Fruit fly (Drosophila melanogaster) whole organism, embryonic: ENCODE results near the gene CG42299.
A peak's percentile ranks its signal among the peaks of the same experiment; 100 is the strongest.

Experiments
- Antp ChIP-seq: fragments of 200-800 bp; sonication (Bioruptor generic); optimal IDR thresholded peaks from 3 replicates; lab custom pipeline; 2016; ENCODE audit warnings: missing biosample characterization, missing genetic modification characterization
- Asciz ChIP-seq: fragments of 200-800 bp; sonication (Bioruptor generic); optimal IDR thresholded peaks from 2 replicates; lab custom pipeline; 2017; ENCODE audit warnings: missing biosample characterization, mild to moderate bottlenecking, missing genetic modification characterization, missing genetic modification reagents
- Atf3 ChIP-seq: fragments of 200-800 bp; sonication (Bioruptor generic); optimal IDR thresholded peaks from 3 replicates; lab custom pipeline; 2016; ENCODE audit warnings: missing biosample characterization, missing genetic modification characterization
- Atf6 ChIP-seq: fragments of 200-800 bp; sonication (Bioruptor generic); IDR thresholded peaks from 2 replicates; pipeline ENCODE4 v1.3.6; 2022; ENCODE audit warnings: missing biosample characterization, missing genetic modification characterization
- CG11695 ChIP-seq: fragments of 200-800 bp; sonication (Bioruptor generic); IDR thresholded peaks from 3 replicates; pipeline ENCODE4 v1.3.6; 2022; ENCODE audit warnings: missing biosample characterization, missing genetic modification characterization
- CG11696 ChIP-seq: fragments of 200-800 bp; sonication (Bioruptor generic); IDR thresholded peaks from 2 replicates; pipeline ENCODE4 v1.3.6; 2022; ENCODE audit warnings: missing biosample characterization, missing genetic modification characterization
- CG12219 ChIP-seq: fragments of 200-800 bp; sonication (Bioruptor generic); optimal IDR thresholded peaks from 3 replicates; lab custom pipeline; 2018; ENCODE audit warnings: missing biosample characterization, mild to moderate bottlenecking, missing genetic modification characterization
- CG12744 ChIP-seq: fragments of 200-800 bp; sonication (Bioruptor generic); optimal IDR thresholded peaks from 2 replicates; lab custom pipeline; 2016; ENCODE audit warnings: missing biosample characterization, missing genetic modification characterization
- CG13123 ChIP-seq: fragments of 200-800 bp; sonication (Bioruptor generic); optimal IDR thresholded peaks from 2 replicates; lab custom pipeline; 2016; ENCODE audit warnings: missing biosample characterization, missing genetic modification characterization
- CG13894 ChIP-seq: fragments of 200-800 bp; sonication (Bioruptor generic); optimal IDR thresholded peaks from 3 replicates; lab custom pipeline; 2018; ENCODE audit warnings: missing biosample characterization, mild to moderate bottlenecking, missing genetic modification characterization, moderate library complexity
- CG14050 ChIP-seq: fragments of 200-800 bp; sonication (Bioruptor generic); IDR thresholded peaks from 3 replicates; pipeline ENCODE4 v1.3.6; 2022; ENCODE audit warnings: missing biosample characterization, missing genetic modification characterization
- CG14441 ChIP-seq: fragments of 200-800 bp; sonication (Bioruptor generic); IDR thresholded peaks from 2 replicates; pipeline ENCODE4 v1.3.6; 2022; ENCODE audit warnings: missing biosample characterization, missing genetic modification characterization
- CG15601 ChIP-seq: fragments of 200-800 bp; sonication (Bioruptor generic); optimal IDR thresholded peaks from 3 replicates; lab custom pipeline; 2019; ENCODE audit warnings: missing biosample characterization, mild to moderate bottlenecking, missing genetic modification characterization, moderate library complexity
- CG1792 ChIP-seq: fragments of 200-800 bp; sonication (Bioruptor generic); optimal IDR thresholded peaks from 2 replicates; lab custom pipeline; 2016; ENCODE audit warnings: missing biosample characterization, missing genetic modification characterization
- CG18262 ChIP-seq: fragments of 200-800 bp; optimal IDR thresholded peaks from 3 replicates; lab custom pipeline; 2019; ENCODE audit warnings: missing biosample characterization, mild to moderate bottlenecking, missing genetic modification characterization, moderate library complexity
- CG2712 ChIP-seq: fragments of 200-800 bp; optimal IDR thresholded peaks from 3 replicates; lab custom pipeline; 2019; ENCODE audit warnings: missing biosample characterization, mild to moderate bottlenecking, missing genetic modification characterization, moderate library complexity
- CG3281 ChIP-seq: fragments of 200-800 bp; sonication (Bioruptor generic); optimal IDR thresholded peaks from 3 replicates; lab custom pipeline; 2017; ENCODE audit warnings: missing biosample characterization, mild to moderate bottlenecking, missing genetic modification characterization
- CG34422 ChIP-seq: fragments of 200-800 bp; sonication (Bioruptor generic); IDR thresholded peaks from 3 replicates; pipeline ENCODE4 v1.3.6; 2022; ENCODE audit warnings: missing biosample characterization, missing genetic modification characterization
- CG6791 ChIP-seq: fragments of 200-800 bp; sonication (Bioruptor generic); IDR thresholded peaks from 3 replicates; pipeline ENCODE4 v1.3.6; 2022; ENCODE audit warnings: missing biosample characterization, missing genetic modification characterization; ENCODE audit not compliant: partially characterized antibody
- CG6813 ChIP-seq: fragments of 200-800 bp; sonication (Bioruptor generic); optimal IDR thresholded peaks from 2 replicates; lab custom pipeline; 2017; ENCODE audit warnings: missing biosample characterization, missing genetic modification characterization, mild to moderate bottlenecking, moderate library complexity, missing genetic modification reagents
- CG7271 ChIP-seq: fragments of 200-800 bp; sonication (Bioruptor generic); optimal IDR thresholded peaks from 2 replicates; lab custom pipeline; 2018; ENCODE audit warnings: missing biosample characterization, mild to moderate bottlenecking, missing genetic modification characterization, moderate library complexity
- CG7987 ChIP-seq: fragments of 200-800 bp; sonication (Bioruptor generic); optimal IDR thresholded peaks from 2 replicates; lab custom pipeline; 2018; ENCODE audit warnings: missing biosample characterization, mild to moderate bottlenecking, missing genetic modification characterization, moderate library complexity
- CG9876 ChIP-seq: fragments of 200-800 bp; sonication (Bioruptor generic); optimal IDR thresholded peaks from 2 replicates; lab custom pipeline; 2016; ENCODE audit warnings: missing biosample characterization, missing genetic modification characterization
- CkIIα-i1 ChIP-seq: fragments of 200-800 bp; sonication (Bioruptor generic); IDR thresholded peaks from 2 replicates; pipeline ENCODE4 v1.3.6; 2022; ENCODE audit warnings: missing biosample characterization, missing genetic modification characterization
- Dp ChIP-seq: fragments of 200-800 bp; sonication (Bioruptor generic); optimal IDR thresholded peaks from 2 replicates; lab custom pipeline; 2018; ENCODE audit warnings: missing biosample characterization, mild to moderate bottlenecking, missing genetic modification characterization, moderate library complexity
- E2f2 ChIP-seq: fragments of 200-800 bp; sonication (Bioruptor generic); IDR thresholded peaks from 2 replicates; pipeline ENCODE4 v1.3.6; 2022; ENCODE audit warnings: missing biosample characterization, missing genetic modification characterization
- H15 ChIP-seq: fragments of 200-800 bp; sonication (Bioruptor generic); IDR thresholded peaks from 3 replicates; pipeline ENCODE4 v1.3.6; 2022; ENCODE audit warnings: missing biosample characterization, missing genetic modification characterization
- MBD-R2 ChIP-seq: fragments of 200-800 bp; sonication (Bioruptor generic); IDR thresholded peaks from 2 replicates; pipeline ENCODE4 v1.3.6; 2022; ENCODE audit warnings: missing biosample characterization, missing genetic modification characterization
- NC2β ChIP-seq: fragments of 200-800 bp; sonication (Bioruptor generic); optimal IDR thresholded peaks from 2 replicates; lab custom pipeline; 2016; ENCODE audit warnings: missing biosample characterization, missing genetic modification characterization
- Nf-YB ChIP-seq: fragments of 200-800 bp; sonication (Bioruptor generic); optimal IDR thresholded peaks from 3 replicates; lab custom pipeline; 2019; ENCODE audit warnings: missing biosample characterization, mild to moderate bottlenecking, missing genetic modification characterization, moderate library complexity
- Oli ChIP-seq: fragments of 200-800 bp; sonication (Bioruptor generic); optimal IDR thresholded peaks from 2 replicates; lab custom pipeline; 2018; ENCODE audit warnings: missing biosample characterization, mild to moderate bottlenecking, missing genetic modification characterization, moderate library complexity
- Sry-δ ChIP-seq: fragments of 200-800 bp; sonication (Bioruptor generic); optimal IDR thresholded peaks from 2 replicates; lab custom pipeline; 2016; ENCODE audit warnings: missing biosample characterization, missing genetic modification characterization
- Taf1 ChIP-seq: fragments of 200-800 bp; sonication (Bioruptor generic); IDR thresholded peaks from 2 replicates; pipeline ENCODE4 v1.3.6; 2022; ENCODE audit warnings: missing biosample characterization, missing genetic modification characterization
- ci ChIP-seq: fragments of 200-800 bp; sonication (Bioruptor generic); IDR thresholded peaks from 3 replicates; pipeline ENCODE4 v1.3.6; 2022; ENCODE audit warnings: missing biosample characterization, missing genetic modification characterization
- corto ChIP-seq: fragments of 200-800 bp; sonication (Bioruptor generic); optimal IDR thresholded peaks from 2 replicates; lab custom pipeline; 2016; ENCODE audit warnings: missing biosample characterization, mild to moderate bottlenecking, missing genetic modification characterization, moderate library complexity
- da ChIP-seq: fragments of 200-800 bp; sonication (Bioruptor generic); optimal IDR thresholded peaks from 2 replicates; lab custom pipeline; 2016; ENCODE audit warnings: missing biosample characterization, missing genetic modification characterization
- gem ChIP-seq: fragments of 200-800 bp; sonication (Bioruptor generic); optimal IDR thresholded peaks from 2 replicates; lab custom pipeline; 2019; ENCODE audit warnings: missing biosample characterization, mild to moderate bottlenecking, missing genetic modification characterization, moderate library complexity
- gsb-n ChIP-seq: fragments of 200-800 bp; sonication (Bioruptor generic); optimal IDR thresholded peaks from 3 replicates; lab custom pipeline; 2018; ENCODE audit warnings: missing biosample characterization, mild to moderate bottlenecking, missing genetic modification characterization
- ham ChIP-seq: fragments of 200-800 bp; sonication (Bioruptor generic); IDR thresholded peaks from 2 replicates; pipeline ENCODE4 v1.3.6; 2022; ENCODE audit warnings: missing biosample characterization, missing genetic modification characterization
- hkb ChIP-seq, 2 experiments: fragments of 200-800 bp in 1 of 2; fragments of >200 bp in 1 of 2; sonication (Bioruptor generic) in 1 of 2; IDR thresholded peaks in 1 of 2; optimal IDR thresholded peaks in 1 of 2; 2 replicates each; pipeline versions ENCODE4 v1.3.6 to Lab custom; 2017 to 2022; ENCODE audit warnings: missing biosample characterization in 1 of 2, missing genetic modification characterization in 1 of 2
- mld ChIP-seq: fragments of 200-800 bp; sonication (Bioruptor generic); IDR thresholded peaks from 3 replicates; pipeline ENCODE4 v1.3.6; 2022; ENCODE audit warnings: missing biosample characterization, missing genetic modification characterization; ENCODE audit not compliant: partially characterized antibody
- odd ChIP-seq: fragments of 200-800 bp; sonication (Bioruptor generic); optimal IDR thresholded peaks from 2 replicates; lab custom pipeline; 2017; ENCODE audit warnings: missing biosample characterization, mild to moderate bottlenecking, missing genetic modification characterization
- pho ChIP-seq: fragments of 200-800 bp; sonication (Bioruptor generic); optimal IDR thresholded peaks from 2 replicates; lab custom pipeline; 2016; ENCODE audit warnings: missing biosample characterization, missing genetic modification characterization
- row ChIP-seq: fragments of 200-800 bp; sonication (Bioruptor generic); IDR thresholded peaks from 3 replicates; pipeline ENCODE4 v1.3.6; 2022; ENCODE audit warnings: missing biosample characterization, missing genetic modification characterization
- scrt ChIP-seq: fragments of 200-800 bp; sonication (Bioruptor generic); optimal IDR thresholded peaks from 2 replicates; lab custom pipeline; 2018; ENCODE audit warnings: missing biosample characterization, mild to moderate bottlenecking, missing genetic modification characterization, moderate library complexity
- sens ChIP-seq: fragments of 200-800 bp; sonication (Bioruptor generic); peaks from one replicate; lab custom pipeline; 2016; ENCODE audit warnings: missing biosample characterization, missing genetic modification characterization
- stwl ChIP-seq: fragments of 200-800 bp; sonication (Bioruptor generic); optimal IDR thresholded peaks from 3 replicates; lab custom pipeline; 2018; ENCODE audit warnings: missing biosample characterization, mild to moderate bottlenecking, missing genetic modification characterization, moderate library complexity
- tgo ChIP-seq: fragments of 200-800 bp; sonication (Bioruptor generic); IDR thresholded peaks from 3 replicates; pipeline ENCODE4 v1.3.6; 2022; ENCODE audit warnings: missing biosample characterization, missing genetic modification characterization
- tup ChIP-seq: fragments of 200-800 bp; sonication (Bioruptor generic); optimal IDR thresholded peaks from 2 replicates; lab custom pipeline; 2016; ENCODE audit warnings: missing biosample characterization, mild to moderate bottlenecking, missing genetic modification characterization, moderate library complexity
- vnd ChIP-seq: fragments of 200-800 bp; sonication (Bioruptor generic); IDR thresholded peaks from 3 replicates; pipeline ENCODE4 v1.3.6; 2022; ENCODE audit warnings: missing biosample characterization, missing genetic modification characterization; ENCODE audit not compliant: partially characterized antibody

Gene CG42299

DNA sequence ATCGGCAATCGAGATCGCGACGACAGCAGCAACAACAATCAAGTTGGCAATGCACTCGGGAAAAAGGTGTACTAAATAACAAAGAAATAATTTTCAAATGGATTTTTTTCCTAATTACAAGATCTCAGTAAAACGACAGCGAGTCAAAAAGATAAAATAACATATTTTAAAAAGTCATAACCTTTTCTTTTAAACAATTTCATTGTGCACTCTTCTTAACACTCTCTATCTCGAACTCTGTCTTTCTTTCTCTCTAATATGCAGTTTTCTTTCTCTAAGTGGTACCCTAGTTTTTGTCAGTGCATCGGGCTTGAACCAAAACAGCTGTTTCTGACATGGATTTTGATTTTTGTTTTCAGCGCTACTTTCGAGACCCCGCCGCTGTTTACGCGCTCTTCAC lies 26.4 kb downstream of the CG42299 start (continued):
- TF ChIP-seq gsb-n (tag; lab: Kevin White, UChicago) (peak; percentile 43), Dp (no peak), odd (peak; percentile 63), CG12219 (GFP tag; lab: Kevin White, UChicago) (peak; percentile 61), E2f2 (GFP tag; lab: Robert Waterston, UW) (peak; percentile 52; the same call in 1 of the 2 replicates), H15 (GFP tag; lab: Robert Waterston, UW) (peak; percentile 54; the same call in 1 of the 3 replicates), Oli (tag; lab: Kevin White, UChicago) (peak; percentile 86), Atf3 (GFP tag; lab: Kevin White, UChicago) (peak; percentile 12), tgo (GFP tag; lab: Robert Waterston, UW) (peak; percentile 77; the same call in 2 of the 3 replicates), CG13123 (GFP tag; lab: Kevin White, UChicago) (peak; percentile 12), gem (tag; lab: Kevin White, UChicago) (peak; percentile 89), Sry-δ (GFP tag; lab: Kevin White, UChicago) (peak; percentile 25), CG2712 (peak; percentile 82), CG18262 (tag; lab: Kevin White, UChicago) (peak; percentile 74), CG34422 (GFP tag; lab: Robert Waterston, UW) (peak; percentile 72), da (GFP tag; lab: Kevin White, UChicago) (peak; percentile 36), CG1792 (GFP tag; lab: Kevin White, UChicago) (peak; percentile 50), CG9876 (GFP tag; lab: Kevin White, UChicago) (peak; percentile 52), CG13894 (tag; lab: Kevin White, UChicago) (peak; percentile 30), hkb (optimal IDR thresholded peaks at IDR 0.05; lab: Kevin White, UChicago) (no peak), hkb (GFP tag; IDR thresholded peaks at IDR 0.05; lab: Robert Waterston, UW) (peak; percentile 72), Taf1 (GFP tag; lab: Robert Waterston, UW) (peak; percentile 46; the same call in 1 of the 2 replicates), pho (GFP tag; lab: Kevin White, UChicago) (peak; percentile 70), CG12744 (GFP tag; lab: Kevin White, UChicago) (peak; percentile 65), CG6813 (peak; percentile 55), Antp (GFP tag; lab: Kevin White, UChicago) (peak; percentile 66), sens (peak; percentile 89), Nf-YB (GFP tag; lab: Kevin White, UChicago) (peak; percentile 42), CG6791 (GFP tag; lab: Robert Waterston, UW) (no peak), NC2β (peak; percentile 56), tup (GFP tag; lab: Kevin White, UChicago) (no peak), vnd (GFP tag; lab: Robert Waterston, UW) (no peak), stwl (tag; lab: Kevin White, UChicago) (no peak), CG15601 (tag; lab: Kevin White, UChicago) (no peak), Asciz (GFP tag; lab: Kevin White, UChicago) (peak; percentile 58), MBD-R2 (GFP tag; lab: Robert Waterston, UW) (peak; percentile 39; the same call in 1 of the 2 replicates), ham (GFP tag; lab: Robert Waterston, UW) (no peak), corto (GFP tag; lab: Kevin White, UChicago) (no peak), CG11695 (peak; percentile 75; the same call in 2 of the 3 replicates), CG14050 (peak; percentile 50; the same call in 2 of the 3 replicates), CG3281 (GFP tag; lab: Kevin White, UChicago) (peak; percentile 82), row (GFP tag; lab: Robert Waterston, UW) (peak; percentile 80), ci (GFP tag; lab: Robert Waterston, UW) (peak; percentile 64; the same call in 1 of the 3 replicates), mld (GFP tag; lab: Robert Waterston, UW) (no peak), CG14441 (GFP tag; lab: Robert Waterston, UW) (peak; percentile 78), CG7271 (tag; lab: Kevin White, UChicago) (no peak), scrt (peak; percentile 59), CG11696 (GFP tag; lab: Robert Waterston, UW) (no peak), CG7987 (GFP tag; lab: Kevin White, UChicago) (no peak), Atf6 (GFP tag; lab: Robert Waterston, UW) (peak; percentile 80), CkIIα-i1 (GFP tag; lab: Robert Waterston, UW) (no peak)
